Fruit fly (Drosophila melanogaster) whole organism, embryonic: ENCODE data around the gene nst.

Experiments used
- Abd-B ChIP-seq: fragments of 200-800 bp; sonication (Bioruptor generic); optimal IDR thresholded peaks from 2 replicates; lab custom pipeline; 2018; ENCODE audit warnings: missing biosample characterization, mild to moderate bottlenecking, missing genetic modification characterization, moderate library complexity
- Aef1 ChIP-seq: fragments of 200-800 bp; sonication (Bioruptor generic); IDR thresholded peaks from 3 replicates; pipeline ENCODE4 v1.3.6; 2022; ENCODE audit warnings: missing biosample characterization, missing genetic modification characterization
- B-H1 ChIP-seq: fragments of 200-800 bp; sonication (Bioruptor generic); IDR thresholded peaks from 3 replicates; pipeline ENCODE4 v1.3.6; 2022; ENCODE audit warnings: missing biosample characterization, missing genetic modification characterization
- BtbVII ChIP-seq: fragments of 200-800 bp; sonication (Bioruptor generic); optimal IDR thresholded peaks from 3 replicates; lab custom pipeline; 2017; ENCODE audit warnings: missing biosample characterization, mild to moderate bottlenecking, missing genetic modification characterization
- CG1024 ChIP-seq: fragments of 200-800 bp; sonication (Bioruptor generic); IDR thresholded peaks from 2 replicates; pipeline ENCODE4 v1.3.6; 2022; ENCODE audit warnings: missing biosample characterization, missing genetic modification characterization
- CG11695 ChIP-seq: fragments of 200-800 bp; sonication (Bioruptor generic); IDR thresholded peaks from 3 replicates; pipeline ENCODE4 v1.3.6; 2022; ENCODE audit warnings: missing biosample characterization, missing genetic modification characterization
- CG15514 ChIP-seq: fragments of 200-800 bp; sonication (Bioruptor generic); optimal IDR thresholded peaks from 3 replicates; lab custom pipeline; 2017; ENCODE audit warnings: missing biosample characterization, missing genetic modification characterization, mild to moderate bottlenecking, moderate library complexity, missing genetic modification reagents
- CG16863 ChIP-seq: fragments of 200-800 bp; sonication (Bioruptor generic); optimal IDR thresholded peaks from 3 replicates; lab custom pipeline; 2016; ENCODE audit warnings: missing biosample characterization, missing genetic modification characterization
- CG17361 ChIP-seq: fragments of 200-800 bp; sonication (Bioruptor generic); IDR thresholded peaks from 3 replicates; pipeline ENCODE4 v1.3.6; 2022; ENCODE audit warnings: missing biosample characterization, missing genetic modification characterization
- CG17612 ChIP-seq: fragments of 200-800 bp; sonication (Bioruptor generic); IDR thresholded peaks from 2 replicates; pipeline ENCODE4 v1.3.6; 2022; ENCODE audit warnings: missing biosample characterization, missing genetic modification characterization
- CG18476 ChIP-seq: fragments of 200-800 bp; sonication (Bioruptor generic); optimal IDR thresholded peaks from 2 replicates; lab custom pipeline; 2016; ENCODE audit warnings: missing biosample characterization, mild to moderate bottlenecking, missing genetic modification characterization
- CG30020 ChIP-seq: fragments of 200-800 bp; optimal IDR thresholded peaks from 2 replicates; lab custom pipeline; 2019; ENCODE audit warnings: missing biosample characterization, mild to moderate bottlenecking, missing genetic modification characterization, moderate library complexity
- CG31224 ChIP-seq: fragments of 200-800 bp; sonication (Bioruptor generic); IDR thresholded peaks from 2 replicates; pipeline ENCODE4 v1.3.6; 2022; ENCODE audit warnings: missing biosample characterization, missing genetic modification characterization
- CG4360 ChIP-seq: fragments of 200-800 bp; sonication (Bioruptor generic); IDR thresholded peaks from 2 replicates; pipeline ENCODE4 v1.3.6; 2022; ENCODE audit warnings: missing biosample characterization, missing genetic modification characterization
- CG4854 ChIP-seq: fragments of 200-800 bp; sonication (Bioruptor generic); optimal IDR thresholded peaks from 2 replicates; lab custom pipeline; 2016; ENCODE audit warnings: missing biosample characterization, missing genetic modification characterization, inconsistent platforms
- CG5180 ChIP-seq: fragments of 200-800 bp; sonication (Bioruptor generic); optimal IDR thresholded peaks from 3 replicates; lab custom pipeline; 2017; ENCODE audit warnings: missing biosample characterization, missing genetic modification characterization, mild to moderate bottlenecking, moderate library complexity, missing genetic modification reagents
- CG5953 ChIP-seq: fragments of 200-800 bp; sonication (Bioruptor generic); IDR thresholded peaks from 2 replicates; pipeline ENCODE4 v1.3.6; 2022; ENCODE audit warnings: missing biosample characterization, missing genetic modification characterization
- CG6765 ChIP-seq: fragments of 200-800 bp; sonication (Bioruptor generic); optimal IDR thresholded peaks from 3 replicates; lab custom pipeline; 2017; ENCODE audit warnings: missing biosample characterization, mild to moderate bottlenecking, missing genetic modification characterization
- CG7987 ChIP-seq: fragments of 200-800 bp; sonication (Bioruptor generic); optimal IDR thresholded peaks from 2 replicates; lab custom pipeline; 2018; ENCODE audit warnings: missing biosample characterization, mild to moderate bottlenecking, missing genetic modification characterization, moderate library complexity
- CG8478 ChIP-seq: fragments of >200 bp; optimal IDR thresholded peaks from 2 replicates; lab custom pipeline; 2018
- CG9817 ChIP-seq: fragments of 200-800 bp; sonication (Bioruptor generic); optimal IDR thresholded peaks from 2 replicates; lab custom pipeline; 2018; ENCODE audit warnings: missing biosample characterization, mild to moderate bottlenecking, missing genetic modification characterization, moderate library complexity
- Elba2 ChIP-seq: fragments of 200-800 bp; sonication (Bioruptor generic); optimal IDR thresholded peaks from 3 replicates; lab custom pipeline; 2016; ENCODE audit warnings: missing biosample characterization, missing genetic modification characterization
- Hey ChIP-seq: fragments of 200-800 bp; sonication (Bioruptor generic); optimal IDR thresholded peaks from 3 replicates; lab custom pipeline; 2018; ENCODE audit warnings: missing biosample characterization, mild to moderate bottlenecking, missing genetic modification characterization
- Lim3 ChIP-seq: fragments of 200-800 bp; sonication (Bioruptor generic); IDR thresholded peaks from 2 replicates; pipeline ENCODE4 v1.3.6; 2022; ENCODE audit warnings: missing biosample characterization, missing genetic modification characterization
- NC2α ChIP-seq: fragments of 200-800 bp; sonication (Bioruptor generic); optimal IDR thresholded peaks from 2 replicates; lab custom pipeline; 2016; ENCODE audit warnings: missing biosample characterization, missing genetic modification characterization
- Nf-YC ChIP-seq: fragments of 200-800 bp; optimal IDR thresholded peaks from 3 replicates; lab custom pipeline; 2019; ENCODE audit warnings: missing biosample characterization, mild to moderate bottlenecking, missing genetic modification characterization, moderate library complexity
- Oaz ChIP-seq: fragments of 200-800 bp; sonication (Bioruptor generic); IDR thresholded peaks from 2 replicates; pipeline ENCODE4 v1.3.6; 2022; ENCODE audit warnings: missing biosample characterization, missing genetic modification characterization
- Oli ChIP-seq: fragments of 200-800 bp; sonication (Bioruptor generic); optimal IDR thresholded peaks from 2 replicates; lab custom pipeline; 2018; ENCODE audit warnings: missing biosample characterization, mild to moderate bottlenecking, missing genetic modification characterization, moderate library complexity
- Pdp1 ChIP-seq, 2 experiments: fragments of 200-800 bp; sonication (Bioruptor generic); optimal IDR thresholded peaks; 3 replicates each; lab custom pipeline; 2016; ENCODE audit warnings: missing biosample characterization in 2 of 2, missing genetic modification characterization in 2 of 2, mild to moderate bottlenecking in 1 of 2, moderate library complexity in 1 of 2
- Ptx1 ChIP-seq: fragments of 200-800 bp; sonication (Bioruptor generic); IDR thresholded peaks from 2 replicates; pipeline ENCODE4 v1.3.6; 2022; ENCODE audit warnings: missing biosample characterization, missing genetic modification characterization
- Scr ChIP-seq: fragments of 200-800 bp; sonication (Bioruptor generic); IDR thresholded peaks from 2 replicates; pipeline ENCODE4 v1.3.6; 2022; ENCODE audit warnings: missing biosample characterization, missing genetic modification characterization; ENCODE audit not compliant: partially characterized antibody
- Xbp1 ChIP-seq: fragments of 200-800 bp; sonication (Bioruptor generic); optimal IDR thresholded peaks from 3 replicates; lab custom pipeline; 2016; ENCODE audit warnings: missing biosample characterization, mild to moderate bottlenecking, missing genetic modification characterization
- corto ChIP-seq: fragments of 200-800 bp; sonication (Bioruptor generic); optimal IDR thresholded peaks from 2 replicates; lab custom pipeline; 2016; ENCODE audit warnings: missing biosample characterization, mild to moderate bottlenecking, missing genetic modification characterization, moderate library complexity
- croc ChIP-seq: fragments of 200-800 bp; sonication (Bioruptor generic); conservative IDR thresholded peaks from 3 replicates; pipeline ENCODE4 v1.3.6; 2022; ENCODE audit warnings: missing biosample characterization, missing genetic modification characterization
- dimm ChIP-seq: fragments of 200-800 bp; sonication (Bioruptor generic); IDR thresholded peaks from 2 replicates; pipeline ENCODE4 v1.3.6; 2022; ENCODE audit warnings: missing biosample characterization, missing genetic modification characterization
- disco-r ChIP-seq: fragments of 200-800 bp; sonication (Bioruptor generic); optimal IDR thresholded peaks from 2 replicates; lab custom pipeline; 2016; ENCODE audit warnings: missing biosample characterization, missing genetic modification characterization
- emc ChIP-seq: fragments of 200-800 bp; sonication (Bioruptor generic); optimal IDR thresholded peaks from 2 replicates; lab custom pipeline; 2016; ENCODE audit warnings: missing biosample characterization, missing genetic modification characterization
- esg ChIP-seq: fragments of 200-800 bp; sonication (Bioruptor generic); conservative IDR thresholded peaks from 2 replicates; pipeline ENCODE4 v1.3.6; 2022; ENCODE audit warnings: missing biosample characterization, missing genetic modification characterization
- gt ChIP-seq: fragments of 200-800 bp; sonication (Bioruptor generic); IDR thresholded peaks from 2 replicates; pipeline ENCODE4 v1.3.6; 2022; ENCODE audit warnings: missing biosample characterization, missing genetic modification characterization
- inv ChIP-seq: fragments of 200-800 bp; sonication (Bioruptor generic); IDR thresholded peaks from 2 replicates; pipeline ENCODE4 v1.3.6; 2022; ENCODE audit warnings: missing biosample characterization, missing genetic modification characterization; ENCODE audit not compliant: partially characterized antibody
- jing ChIP-seq: fragments of 200-800 bp; sonication (Bioruptor generic); optimal IDR thresholded peaks from 2 replicates; lab custom pipeline; 2018; ENCODE audit warnings: missing biosample characterization, mild to moderate bottlenecking, missing genetic modification characterization
- lab ChIP-seq: fragments of 200-800 bp; sonication (Bioruptor generic); optimal IDR thresholded peaks from 3 replicates; lab custom pipeline; 2017; ENCODE audit warnings: missing biosample characterization, missing genetic modification characterization, mild to moderate bottlenecking, moderate library complexity, missing genetic modification reagents
- luna ChIP-seq: fragments of 200-800 bp; sonication (Bioruptor generic); optimal IDR thresholded peaks from 2 replicates; lab custom pipeline; 2016; ENCODE audit warnings: missing biosample characterization, missing genetic modification characterization
- mirr ChIP-seq: fragments of 200-800 bp; sonication (Bioruptor generic); optimal IDR thresholded peaks from 3 replicates; lab custom pipeline; 2018; ENCODE audit warnings: missing biosample characterization, mild to moderate bottlenecking, missing genetic modification characterization
- pum ChIP-seq: fragments of 200-800 bp; sonication (Bioruptor generic); optimal IDR thresholded peaks from 2 replicates; lab custom pipeline; 2016; ENCODE audit warnings: missing biosample characterization, missing genetic modification characterization
- sens-2 ChIP-seq: fragments of 200-800 bp; sonication (Bioruptor generic); IDR thresholded peaks from 2 replicates; pipeline ENCODE4 v1.3.6; 2022; ENCODE audit warnings: missing biosample characterization, missing genetic modification characterization
- slp2 ChIP-seq: fragments of 200-800 bp; sonication (Bioruptor generic); optimal IDR thresholded peaks from 2 replicates; lab custom pipeline; 2016; ENCODE audit warnings: missing biosample characterization, missing genetic modification characterization
- so ChIP-seq: fragments of 200-800 bp; sonication (Bioruptor generic); IDR thresholded peaks from 3 replicates; pipeline ENCODE4 v1.3.6; 2022; ENCODE audit warnings: missing biosample characterization, missing genetic modification characterization
- stwl ChIP-seq: fragments of 200-800 bp; sonication (Bioruptor generic); optimal IDR thresholded peaks from 3 replicates; lab custom pipeline; 2018; ENCODE audit warnings: missing biosample characterization, mild to moderate bottlenecking, missing genetic modification characterization, moderate library complexity
- vfl ChIP-seq: fragments of 200-800 bp; sonication (Bioruptor generic); optimal IDR thresholded peaks from 2 replicates; lab custom pipeline; 2016; ENCODE audit warnings: missing biosample characterization, missing genetic modification characterization
- vnd ChIP-seq: fragments of 200-800 bp; sonication (Bioruptor generic); IDR thresholded peaks from 3 replicates; pipeline ENCODE4 v1.3.6; 2022; ENCODE audit warnings: missing biosample characterization, missing genetic modification characterization; ENCODE audit not compliant: partially characterized antibody
- z ChIP-seq: fragments of 200-800 bp; sonication (Bioruptor generic); IDR thresholded peaks from 3 replicates; pipeline ENCODE4 v1.3.6; 2022; ENCODE audit warnings: missing biosample characterization, missing genetic modification characterization

nst gene

DNA sequence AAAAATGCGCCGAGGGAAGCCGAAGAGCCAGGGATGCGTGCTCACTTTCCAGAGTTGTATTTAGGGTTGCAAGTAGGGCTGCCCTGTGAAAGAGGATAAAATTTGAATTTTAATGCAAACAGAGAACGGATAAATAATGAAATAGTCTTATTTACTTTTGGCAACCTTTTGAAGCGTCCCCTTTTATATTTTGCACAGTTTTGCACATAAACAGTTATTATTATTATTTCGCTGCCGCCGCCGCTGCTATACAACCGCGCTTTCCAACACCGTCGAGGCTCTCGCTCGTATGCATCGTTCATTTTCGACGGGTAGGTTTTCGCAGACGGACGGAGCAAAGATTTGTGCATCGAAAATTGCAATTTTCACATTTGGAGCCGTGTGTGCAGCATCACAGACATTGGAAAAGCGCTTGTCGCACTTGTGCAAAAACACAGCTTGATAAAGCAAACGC is 15.2 kb downstream of the nst start, which contains the start of the genes sti and tral (continued):
- TF ChIP-seq so (peak; percentile 68; the same call in 2 of the 3 replicates), Pdp1 (GFP tag; optimal IDR thresholded peaks at IDR 0.05; lab: Kevin White, UChicago) (peak; percentile 84 to 95), gt (GFP tag; lab: Robert Waterston, UW) (peak; percentile 60; the same call in 1 of the 2 replicates), CG4854 (GFP tag; lab: Kevin White, UChicago) (peak; percentile 88), emc (GFP tag; lab: Kevin White, UChicago) (peak; percentile 83), z (GFP tag; lab: Robert Waterston, UW) (no peak), NC2α (GFP tag; lab: Kevin White, UChicago) (peak; percentile 89), CG18476 (GFP tag; lab: Kevin White, UChicago) (peak; percentile 88), Oaz (GFP tag; lab: Robert Waterston, UW) (peak; percentile 73), Nf-YC (tag; lab: Kevin White, UChicago) (peak; percentile 85), Oli (tag; lab: Kevin White, UChicago) (peak; percentile 55), BtbVII (GFP tag; lab: Kevin White, UChicago) (peak; percentile 61), B-H1 (GFP tag; lab: Robert Waterston, UW) (peak; percentile 76), CG16863 (GFP tag; lab: Kevin White, UChicago) (peak; percentile 92), CG15514 (GFP tag; lab: Kevin White, UChicago) (peak; percentile 93), CG8478 (lab: Kevin White, UChicago) (no peak), CG30020 (peak; percentile 75), inv (no peak), CG17612 (GFP tag; lab: Robert Waterston, UW) (peak; percentile 57; the same call in 1 of the 2 replicates), mirr (GFP tag; lab: Kevin White, UChicago) (peak; percentile 84), CG1024 (GFP tag; lab: Robert Waterston, UW) (peak; percentile 40; the same call in 1 of the 2 replicates), Lim3 (GFP tag; lab: Robert Waterston, UW) (no peak), CG9817 (tag; lab: Kevin White, UChicago) (peak; percentile 92), lab (peak; percentile 93), pum (peak; percentile 95), jing (GFP tag; lab: Kevin White, UChicago) (peak; percentile 64), dimm (GFP tag; lab: Robert Waterston, UW) (0 out of 2 replicates have a peak, but pooled peaks have one; percentile 10), stwl (tag; lab: Kevin White, UChicago) (peak; percentile 86), slp2 (peak; percentile 90), Aef1 (GFP tag; lab: Robert Waterston, UW) (peak; percentile 84), croc (GFP tag; lab: Robert Waterston, UW) (peak; percentile 70), corto (GFP tag; lab: Kevin White, UChicago) (peak; percentile 81), esg (GFP tag; lab: Robert Waterston, UW) (peak; percentile 73)
- TF ChIP-seq, all 482 proteins: peak for 419

dm6 chr3L:12507571-12507970 is 22.4 kb downstream of the nst start, which contains the start of gene CG10654:
Gene CG10654 (minus strand): TSS chr3L:12507840.
- TF ChIP-seq Xbp1 (GFP tag; lab: Kevin White, UChicago) = no peak
- no peak for TF ChIP-seq luna (GFP tag; lab: Kevin White, UChicago)
- no peak for TF ChIP-seq CG5180 (GFP tag; lab: Kevin White, UChicago)
- no peak for TF ChIP-seq vnd
- no peak for TF ChIP-seq CG31224
- TF ChIP-seq CG7987 (GFP tag; lab: Kevin White, UChicago) = peak; percentile 33
- TF ChIP-seq Hey (tag; lab: Kevin White, UChicago) = no peak
- TF ChIP-seq Ptx1 = no peak
- no peak for TF ChIP-seq CG6765
- TF ChIP-seq vfl (GFP tag; lab: Kevin White, UChicago) = no peak
- TF ChIP-seq Scr (GFP tag; lab: Robert Waterston, UW) = no peak
- TF ChIP-seq CG17361 (GFP tag; lab: Robert Waterston, UW) = no peak
- TF ChIP-seq CG4360 (GFP tag; lab: Robert Waterston, UW) = no peak
- TF ChIP-seq CG5953 = no peak
- no peak for TF ChIP-seq sens-2 (GFP tag; lab: Robert Waterston, UW)
- no peak for TF ChIP-seq Abd-B (GFP tag; lab: Kevin White, UChicago)
- no peak for TF ChIP-seq Elba2 (GFP tag; lab: Kevin White, UChicago)
- no peak for TF ChIP-seq CG11695
- no peak for TF ChIP-seq disco-r (GFP tag; lab: Kevin White, UChicago)
